Fruit fly (Drosophila melanogaster): ENCODE data around the gene Adi1.

Gene Adi1

DNA sequence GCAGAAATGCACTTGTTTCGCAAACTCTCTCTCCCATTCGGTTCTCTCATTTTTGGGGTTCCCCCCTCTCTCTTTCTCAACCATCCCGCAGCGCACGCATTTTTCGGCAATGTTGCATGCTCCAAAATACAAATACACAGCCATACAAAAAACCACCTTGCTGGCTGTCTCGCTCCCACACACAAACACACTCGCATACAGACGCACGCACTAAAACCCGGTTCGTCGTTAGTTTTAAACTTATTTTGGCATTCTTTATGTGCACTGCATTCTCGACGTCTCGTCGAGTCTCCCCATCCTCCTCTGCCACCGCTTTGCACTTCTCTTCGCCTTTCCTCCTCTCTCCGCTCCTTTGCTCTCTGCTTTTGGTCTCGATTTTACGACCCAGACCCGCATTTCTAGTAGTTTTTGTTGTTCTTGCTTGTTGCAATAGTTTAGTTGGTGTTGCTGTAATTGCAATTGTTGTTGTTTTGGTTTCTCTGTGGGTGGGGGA lies 3.4 kb downstream of the Adi1 start:
- TF ChIP-seq CG1620 (GFP tag; optimal IDR thresholded peaks at IDR 0.05) = no peak
- TF ChIP-seq ovo (GFP tag; optimal IDR thresholded peaks at IDR 0.05) = no peak
- TF ChIP-seq cnc (optimal IDR thresholded peaks at IDR 0.05) = no peak
- TF ChIP-seq Mnt (GFP tag; optimal IDR thresholded peaks at IDR 0.05) = no peak
- TF ChIP-seq CG12768 (GFP tag; optimal IDR thresholded peaks at IDR 0.05) = no peak
- TF ChIP-seq Crg-1 (GFP tag; optimal IDR thresholded peaks at IDR 0.05) = no peak
- no peak for TF ChIP-seq Hr96 (GFP tag; optimal IDR thresholded peaks at IDR 0.05)
- no peak for TF ChIP-seq CG7045 (GFP tag; optimal IDR thresholded peaks at IDR 0.05)
- no peak for TF ChIP-seq CG7101 (tag; optimal IDR thresholded peaks at IDR 0.05)
- no peak for TF ChIP-seq Clk (GFP tag; optimal IDR thresholded peaks at IDR 0.05)
- no peak for TF ChIP-seq CG33017 (tag; optimal IDR thresholded peaks at IDR 0.05)

DNA sequence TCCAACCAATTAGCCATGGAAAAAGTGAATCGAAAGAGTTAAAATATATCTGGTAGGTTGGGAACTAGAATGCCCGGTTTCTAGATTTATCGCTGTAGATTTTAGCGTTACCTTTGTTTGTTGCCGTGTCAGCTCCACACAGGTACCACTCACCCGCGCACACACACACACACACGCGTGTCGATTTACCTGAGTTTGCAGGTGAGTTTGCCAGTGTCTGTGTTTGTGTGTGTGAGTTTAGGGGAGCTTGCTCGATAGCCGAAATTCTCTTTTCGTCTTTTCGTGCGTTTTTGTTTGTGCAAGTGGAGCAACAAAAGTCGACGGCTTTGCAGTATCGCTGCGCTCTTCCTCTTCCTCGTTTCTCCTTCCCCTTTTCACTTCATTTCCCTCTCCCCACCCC lies 4.2 kb downstream of the Adi1 start:
- TF ChIP-seq Hr96 (GFP tag; optimal IDR thresholded peaks at IDR 0.05) (no peak), tj (GFP tag; optimal IDR thresholded peaks at IDR 0.05) (peak; percentile 87)

dm6 chr3L:10669592-10670400 lies 6.6 kb downstream of the Adi1 start:
- peak; percentile 90 for TF ChIP-seq kay (GFP tag; ENCODE audit: borderline replicate concordance)
- no peak for TF ChIP-seq CG12768 (GFP tag; optimal IDR thresholded peaks at IDR 0.05)

DNA sequence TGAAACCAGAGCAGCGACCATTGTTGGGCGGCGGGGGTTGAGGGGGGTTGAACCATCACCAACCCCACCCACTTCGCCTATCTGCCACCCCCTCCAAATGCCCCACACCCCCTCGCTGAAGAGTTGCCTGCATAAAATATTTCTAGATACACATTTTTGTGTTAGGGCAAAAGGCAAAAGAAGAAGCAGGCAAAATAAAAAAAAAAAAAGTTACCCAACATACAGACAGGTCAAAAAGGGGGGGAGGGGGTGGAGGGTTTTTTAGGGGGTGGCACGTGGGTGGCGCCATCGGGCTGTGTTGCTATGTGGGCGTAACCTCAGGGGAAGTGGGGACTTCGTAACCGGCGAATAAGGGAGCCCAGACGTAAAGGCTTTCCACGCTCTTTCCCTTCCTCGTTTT lies 9.4 kb downstream of the Adi1 start:
- TF ChIP-seq Clk (GFP tag; optimal IDR thresholded peaks at IDR 0.05) (no peak), CG33017 (tag; optimal IDR thresholded peaks at IDR 0.05) (no peak), CG14711 (tag; optimal IDR thresholded peaks at IDR 0.05) (no peak), pad (GFP tag; optimal IDR thresholded peaks at IDR 0.05) (no peak), Hr96 (GFP tag; optimal IDR thresholded peaks at IDR 0.05) (no peak), CG7045 (GFP tag; optimal IDR thresholded peaks at IDR 0.05) (no peak), CG1620 (GFP tag; optimal IDR thresholded peaks at IDR 0.05) (no peak), cnc (optimal IDR thresholded peaks at IDR 0.05) (no peak), CG12768 (GFP tag; optimal IDR thresholded peaks at IDR 0.05) (no peak), CG11617 (GFP tag; optimal IDR thresholded peaks at IDR 0.05) (no peak), CG7101 (tag; optimal IDR thresholded peaks at IDR 0.05) (no peak), cic (GFP tag; optimal IDR thresholded peaks at IDR 0.05) (no peak), ovo (GFP tag; optimal IDR thresholded peaks at IDR 0.05) (no peak), tj (GFP tag; optimal IDR thresholded peaks at IDR 0.05) (no peak), bab1 (GFP tag; optimal IDR thresholded peaks at IDR 0.05) (no peak), Crg-1 (GFP tag; optimal IDR thresholded peaks at IDR 0.05) (no peak), CG5204 (GFP tag; optimal IDR thresholded peaks at IDR 0.05) (no peak), toe (GFP tag; optimal IDR thresholded peaks at IDR 0.05) (no peak), kay (GFP tag; ENCODE audit: borderline replicate concordance) (no peak), Mnt (GFP tag; optimal IDR thresholded peaks at IDR 0.05) (no peak)

dm6 chr3L:10674145-10674547 lies 11.0 kb downstream of the Adi1 start:
- TF ChIP-seq toe (GFP tag; optimal IDR thresholded peaks at IDR 0.05) = no peak
- no peak for TF ChIP-seq bab1 (GFP tag; optimal IDR thresholded peaks at IDR 0.05)
- TF ChIP-seq CG33017 (tag; optimal IDR thresholded peaks at IDR 0.05) = no peak

DNA sequence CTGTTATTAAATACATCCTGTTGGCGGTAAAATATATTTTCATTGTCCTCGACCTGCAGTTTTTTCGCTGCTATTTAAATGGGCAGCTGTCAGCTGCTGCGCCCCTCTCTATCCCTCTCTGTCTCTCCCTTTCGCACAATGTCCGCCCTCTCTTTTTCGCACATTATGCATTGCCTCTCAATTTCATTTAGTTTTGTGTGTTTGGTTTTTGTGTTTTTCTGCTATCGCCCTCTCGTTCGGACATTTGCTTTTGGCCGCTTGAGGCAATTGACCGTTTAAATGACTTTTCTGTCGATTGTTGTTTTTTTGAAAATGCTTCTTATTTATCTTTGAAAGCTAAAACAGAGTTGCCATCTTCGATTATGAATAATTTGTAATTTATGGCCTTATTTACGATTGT lies 11.8 kb downstream of the Adi1 start:
- TF ChIP-seq kay (GFP tag; ENCODE audit: borderline replicate concordance) (no peak), CG14711 (tag; optimal IDR thresholded peaks at IDR 0.05) (peak; percentile 6)

DNA sequence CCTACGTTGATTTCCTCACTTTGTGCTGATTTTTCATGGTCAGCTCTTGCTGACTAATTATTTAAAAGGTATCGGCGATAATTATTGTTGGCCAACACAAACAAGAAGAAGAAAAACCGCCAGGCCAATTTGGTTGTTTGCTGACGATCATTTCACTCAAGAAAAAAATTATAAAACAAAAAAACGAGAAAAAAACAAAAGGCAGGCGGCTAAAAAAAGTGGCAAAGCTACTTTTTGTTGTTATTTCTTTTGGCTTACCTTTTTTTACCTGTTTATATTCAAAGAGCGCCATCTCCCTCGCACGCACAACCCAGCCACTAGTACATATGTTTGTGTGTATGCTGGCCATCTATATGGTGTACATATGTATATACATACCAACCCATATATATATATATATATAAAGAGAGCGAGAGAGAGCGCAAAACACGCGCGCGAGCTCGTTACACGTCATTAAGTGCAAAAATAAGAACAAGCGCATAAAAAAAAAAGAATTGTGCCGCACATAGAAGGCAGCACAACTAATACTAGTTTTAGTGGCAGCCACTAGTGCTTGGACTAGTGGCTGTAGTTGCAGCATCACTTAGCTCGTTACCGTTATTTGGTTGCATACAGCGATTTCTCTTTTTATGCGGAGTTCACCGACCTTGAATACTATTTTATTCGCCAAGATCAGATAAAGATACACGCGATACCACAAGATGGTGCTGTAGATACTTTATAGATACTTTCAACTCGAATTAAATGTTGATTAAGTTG lies 12.6 kb downstream of the Adi1 start:
- TF ChIP-seq tj (GFP tag; optimal IDR thresholded peaks at IDR 0.05) = peak; percentile 98
- no peak for TF ChIP-seq CG12768 (GFP tag; optimal IDR thresholded peaks at IDR 0.05)
- peak; percentile 67 for TF ChIP-seq kay (GFP tag; ENCODE audit: borderline replicate concordance)
- no peak for TF ChIP-seq ovo (GFP tag; optimal IDR thresholded peaks at IDR 0.05)
- peak; percentile 5 for TF ChIP-seq CG11617 (GFP tag; optimal IDR thresholded peaks at IDR 0.05)

DNA sequence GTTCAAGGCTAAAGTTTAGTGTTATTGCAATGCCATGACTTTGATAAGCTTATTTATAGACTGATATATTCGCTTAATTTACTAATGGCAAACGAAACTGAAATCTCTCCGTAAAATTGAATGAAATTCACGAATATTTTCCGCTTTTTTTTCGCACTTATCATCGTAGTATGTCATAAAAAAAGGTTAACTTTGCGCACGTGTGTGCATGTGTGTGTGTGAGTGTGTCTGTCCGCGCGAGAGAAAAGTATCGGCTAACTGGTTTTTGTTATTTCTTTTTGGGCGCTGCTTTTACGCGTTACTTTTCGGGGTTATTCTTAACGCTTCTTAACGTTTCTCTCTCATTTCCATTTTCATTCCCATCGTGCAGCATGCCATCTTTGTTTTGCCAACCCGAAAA lies 14.6 kb downstream of the Adi1 start:
- peak; percentile 20 for TF ChIP-seq kay (GFP tag; ENCODE audit: borderline replicate concordance)
- no peak for TF ChIP-seq toe (GFP tag; optimal IDR thresholded peaks at IDR 0.05)
